Fruit fly (Drosophila melanogaster) whole organism, embryonic: ENCODE data around the gene dbr.

Source experiments
- Aef1 ChIP-seq: fragments of 200-800 bp; sonication (Bioruptor generic); IDR thresholded peaks from 3 replicates; pipeline ENCODE4 v1.3.6; 2022; ENCODE audit warnings: missing biosample characterization, missing genetic modification characterization
- Atf6 ChIP-seq: fragments of 200-800 bp; sonication (Bioruptor generic); IDR thresholded peaks from 2 replicates; pipeline ENCODE4 v1.3.6; 2022; ENCODE audit warnings: missing biosample characterization, missing genetic modification characterization
- CG11085 ChIP-seq: fragments of 200-800 bp; sonication (Bioruptor generic); IDR thresholded peaks from 2 replicates; pipeline ENCODE4 v1.3.6; 2022; ENCODE audit warnings: missing biosample characterization, missing genetic modification characterization
- CG11456 ChIP-seq: fragments of 200-800 bp; sonication (Bioruptor generic); IDR thresholded peaks from 3 replicates; pipeline ENCODE4 v1.3.6; 2022; ENCODE audit warnings: missing biosample characterization, missing genetic modification characterization
- CG12391 ChIP-seq: fragments of 200-800 bp; sonication (Bioruptor generic); optimal IDR thresholded peaks from 3 replicates; lab custom pipeline; 2018; ENCODE audit warnings: missing biosample characterization, mild to moderate bottlenecking, missing genetic modification characterization, moderate library complexity
- CG13123 ChIP-seq: fragments of 200-800 bp; sonication (Bioruptor generic); optimal IDR thresholded peaks from 2 replicates; lab custom pipeline; 2016; ENCODE audit warnings: missing biosample characterization, missing genetic modification characterization
- CG13424 ChIP-seq: fragments of 200-800 bp; sonication (Bioruptor generic); optimal IDR thresholded peaks from 2 replicates; lab custom pipeline; 2019; ENCODE audit warnings: missing biosample characterization, mild to moderate bottlenecking, missing genetic modification characterization, moderate library complexity
- CG14710 ChIP-seq: fragments of 200-800 bp; sonication (Bioruptor generic); optimal IDR thresholded peaks from 3 replicates; lab custom pipeline; 2019; ENCODE audit warnings: missing biosample characterization, mild to moderate bottlenecking, missing genetic modification characterization, moderate library complexity
- CG15479 ChIP-seq: fragments of 200-800 bp; sonication (Bioruptor generic); optimal IDR thresholded peaks from 3 replicates; lab custom pipeline; 2019; ENCODE audit warnings: missing biosample characterization, mild to moderate bottlenecking, missing genetic modification characterization, moderate library complexity
- CG18011 ChIP-seq: fragments of 200-800 bp; sonication (Bioruptor generic); optimal IDR thresholded peaks from 2 replicates; lab custom pipeline; 2017; ENCODE audit warnings: missing biosample characterization, missing genetic modification characterization, mild to moderate bottlenecking, moderate library complexity, missing genotype
- CG2129 ChIP-seq: fragments of 200-800 bp; sonication (Bioruptor generic); IDR thresholded peaks from 2 replicates; pipeline ENCODE4 v1.3.6; 2022; ENCODE audit warnings: missing biosample characterization, missing genetic modification characterization; ENCODE audit not compliant: partially characterized antibody
- CG33557 ChIP-seq: fragments of 200-800 bp; sonication (Bioruptor generic); optimal IDR thresholded peaks from 2 replicates; lab custom pipeline; 2019; ENCODE audit warnings: missing biosample characterization, mild to moderate bottlenecking, missing genetic modification characterization, moderate library complexity
- CG34224 ChIP-seq: fragments of 200-800 bp; sonication (Bioruptor generic); IDR thresholded peaks from 3 replicates; pipeline ENCODE4 v1.3.6; 2022; ENCODE audit warnings: missing biosample characterization, missing genetic modification characterization; ENCODE audit not compliant: partially characterized antibody
- CG34422 ChIP-seq: fragments of 200-800 bp; sonication (Bioruptor generic); IDR thresholded peaks from 3 replicates; pipeline ENCODE4 v1.3.6; 2022; ENCODE audit warnings: missing biosample characterization, missing genetic modification characterization
- CG3847 ChIP-seq: fragments of 200-800 bp; sonication (Bioruptor generic); IDR thresholded peaks from 2 replicates; pipeline ENCODE4 v1.3.6; 2022; ENCODE audit warnings: missing biosample characterization, missing genetic modification characterization
- CG43689 ChIP-seq: fragments of 200-800 bp; sonication (Bioruptor generic); IDR thresholded peaks from 2 replicates; pipeline ENCODE4 v1.3.6; 2022; ENCODE audit warnings: missing biosample characterization, missing genetic modification characterization
- CG6689 ChIP-seq: fragments of 200-800 bp; sonication (Bioruptor generic); IDR thresholded peaks from 2 replicates; pipeline ENCODE4 v1.3.6; 2022; ENCODE audit warnings: missing biosample characterization, missing genetic modification characterization
- CG6765 ChIP-seq: fragments of 200-800 bp; sonication (Bioruptor generic); optimal IDR thresholded peaks from 3 replicates; lab custom pipeline; 2017; ENCODE audit warnings: missing biosample characterization, mild to moderate bottlenecking, missing genetic modification characterization
- CG7745 ChIP-seq: fragments of 200-800 bp; sonication (Bioruptor generic); optimal IDR thresholded peaks from 2 replicates; lab custom pipeline; 2018; ENCODE audit warnings: missing biosample characterization, mild to moderate bottlenecking, missing genetic modification characterization, moderate library complexity
- CG7987 ChIP-seq: fragments of 200-800 bp; sonication (Bioruptor generic); optimal IDR thresholded peaks from 2 replicates; lab custom pipeline; 2018; ENCODE audit warnings: missing biosample characterization, mild to moderate bottlenecking, missing genetic modification characterization, moderate library complexity
- CG8359 ChIP-seq: fragments of 200-800 bp; sonication (Bioruptor generic); optimal IDR thresholded peaks from 2 replicates; lab custom pipeline; 2017; ENCODE audit warnings: missing biosample characterization, mild to moderate bottlenecking, missing genetic modification characterization, borderline replicate concordance
- Chrac-16 ChIP-seq: fragments of 200-800 bp; sonication (Bioruptor generic); optimal IDR thresholded peaks from 3 replicates; lab custom pipeline; 2016; ENCODE audit warnings: missing biosample characterization, missing genetic modification characterization
- D ChIP-seq, 2 experiments: fragments of 200-800 bp in 1 of 2; fragments of >200 bp in 1 of 2; sonication (Bioruptor generic) in 1 of 2; optimal IDR thresholded peaks; 2 replicates in 1 of 2; 3 replicates in 1 of 2; lab custom pipeline; 2017; ENCODE audit warnings: mild to moderate bottlenecking in 1 of 2, missing biosample characterization in 1 of 2, missing genetic modification characterization in 1 of 2, missing genetic modification reagents in 1 of 2
- Dip3 ChIP-seq: fragments of 200-800 bp; sonication (Bioruptor generic); optimal IDR thresholded peaks from 3 replicates; lab custom pipeline; 2016; ENCODE audit warnings: missing biosample characterization, missing genetic modification characterization
- H2.0 ChIP-seq: fragments of 200-800 bp; sonication (Bioruptor generic); IDR thresholded peaks from 2 replicates; pipeline ENCODE4 v1.3.6; 2022; ENCODE audit warnings: missing biosample characterization, missing genetic modification characterization
- Hr3 ChIP-seq: fragments of 200-800 bp; sonication (Bioruptor generic); optimal IDR thresholded peaks from 3 replicates; lab custom pipeline; 2016; ENCODE audit warnings: missing biosample characterization, missing genetic modification characterization
- Hr39 ChIP-seq: fragments of >200 bp; optimal IDR thresholded peaks from 2 replicates; lab custom pipeline; 2017
- Lpt ChIP-seq: fragments of >200 bp; optimal IDR thresholded peaks from 2 replicates; lab custom pipeline; 2018; ENCODE audit warnings: missing biosample characterization, missing genetic modification characterization
- Nf-YC ChIP-seq: fragments of 200-800 bp; optimal IDR thresholded peaks from 3 replicates; lab custom pipeline; 2019; ENCODE audit warnings: missing biosample characterization, mild to moderate bottlenecking, missing genetic modification characterization, moderate library complexity
- Side ChIP-seq: fragments of 200-800 bp; sonication (Bioruptor generic); optimal IDR thresholded peaks from 2 replicates; lab custom pipeline; 2016; ENCODE audit warnings: missing biosample characterization, missing genetic modification characterization
- Ssrp ChIP-seq: fragments of 200-800 bp; sonication (Bioruptor generic); optimal IDR thresholded peaks from 2 replicates; lab custom pipeline; 2018; ENCODE audit warnings: missing biosample characterization, mild to moderate bottlenecking, missing genetic modification characterization, moderate library complexity
- Usf ChIP-seq: fragments of 200-800 bp; sonication (Bioruptor generic); optimal IDR thresholded peaks from 2 replicates; lab custom pipeline; 2017; ENCODE audit warnings: missing genotype, missing biosample characterization, missing genetic modification characterization
- Xrp1 ChIP-seq: fragments of 200-800 bp; sonication (Bioruptor generic); IDR thresholded peaks from 2 replicates; pipeline ENCODE4 v1.3.6; 2022; ENCODE audit warnings: missing biosample characterization, missing genetic modification characterization
- bigmax ChIP-seq: fragments of 200-800 bp; sonication (Bioruptor generic); optimal IDR thresholded peaks from 2 replicates; lab custom pipeline; 2018; ENCODE audit warnings: missing biosample characterization, mild to moderate bottlenecking, missing genetic modification characterization
- btn ChIP-seq: fragments of 200-800 bp; sonication (Bioruptor generic); optimal IDR thresholded peaks from 2 replicates; lab custom pipeline; 2016; ENCODE audit warnings: missing biosample characterization, missing genetic modification characterization
- croc ChIP-seq: fragments of 200-800 bp; sonication (Bioruptor generic); conservative IDR thresholded peaks from 3 replicates; pipeline ENCODE4 v1.3.6; 2022; ENCODE audit warnings: missing biosample characterization, missing genetic modification characterization
- crol ChIP-seq: fragments of 200-800 bp; sonication (Bioruptor generic); IDR thresholded peaks from 2 replicates; pipeline ENCODE4 v1.3.6; 2022; ENCODE audit warnings: missing biosample characterization, missing genetic modification characterization
- en ChIP-seq: fragments of 200-800 bp; sonication (Bioruptor generic); optimal IDR thresholded peaks from 2 replicates; lab custom pipeline; 2016; ENCODE audit warnings: missing biosample characterization, missing genetic modification characterization
- grau ChIP-seq: fragments of 200-800 bp; optimal IDR thresholded peaks from 3 replicates; lab custom pipeline; 2019; ENCODE audit warnings: missing biosample characterization, mild to moderate bottlenecking, missing genetic modification characterization, moderate library complexity
- lov ChIP-seq, 2 experiments: fragments of 200-800 bp in 1 of 2; fragments of >200 bp in 1 of 2; sonication (Bioruptor generic) in 1 of 2; IDR thresholded peaks in 1 of 2; optimal IDR thresholded peaks in 1 of 2; 2 replicates in 1 of 2; 3 replicates in 1 of 2; pipeline versions ENCODE4 v1.3.6 to Lab custom; 2017 to 2022; ENCODE audit warnings: missing biosample characterization in 1 of 2, missing genetic modification characterization in 1 of 2
- mld ChIP-seq: fragments of 200-800 bp; sonication (Bioruptor generic); IDR thresholded peaks from 3 replicates; pipeline ENCODE4 v1.3.6; 2022; ENCODE audit warnings: missing biosample characterization, missing genetic modification characterization; ENCODE audit not compliant: partially characterized antibody
- nau ChIP-seq: fragments of 200-800 bp; sonication (Bioruptor generic); optimal IDR thresholded peaks from 3 replicates; lab custom pipeline; 2017; ENCODE audit warnings: missing biosample characterization, mild to moderate bottlenecking, missing genetic modification characterization, missing genetic modification reagents
- otp ChIP-seq: fragments of 200-800 bp; sonication (Bioruptor generic); IDR thresholded peaks from 3 replicates; pipeline ENCODE4, ENCODE4 v1.3.6; 2022; ENCODE audit warnings: missing biosample characterization, missing genetic modification characterization
- schlank ChIP-seq: fragments of 200-800 bp; sonication (Bioruptor generic); optimal IDR thresholded peaks from 2 replicates; lab custom pipeline; 2018; ENCODE audit warnings: missing biosample characterization, mild to moderate bottlenecking, missing genetic modification characterization
- seq ChIP-seq: fragments of 200-800 bp; sonication (Bioruptor generic); IDR thresholded peaks from 2 replicates; pipeline ENCODE4 v1.3.6; 2022; ENCODE audit warnings: missing biosample characterization, missing genetic modification characterization
- sisA ChIP-seq: fragments of 200-800 bp; sonication (Bioruptor generic); IDR thresholded peaks from 2 replicates; pipeline ENCODE4 v1.3.6; 2022; ENCODE audit warnings: missing biosample characterization, missing genetic modification characterization
- sr ChIP-seq: fragments of 200-800 bp; sonication (Bioruptor generic); IDR thresholded peaks from 3 replicates; pipeline ENCODE4 v1.3.6; 2022; ENCODE audit warnings: missing biosample characterization, missing genetic modification characterization
- toy ChIP-seq: fragments of 200-800 bp; sonication (Bioruptor generic); IDR thresholded peaks from 2 replicates; pipeline ENCODE4 v1.3.6; 2022; ENCODE audit warnings: missing biosample characterization, missing genetic modification characterization
- unc-4 ChIP-seq: fragments of 200-800 bp; sonication (Bioruptor generic); IDR thresholded peaks from 2 replicates; pipeline ENCODE4 v1.3.6; 2022; ENCODE audit warnings: missing biosample characterization, missing genetic modification characterization; ENCODE audit not compliant: partially characterized antibody
- zfh2 ChIP-seq: fragments of 200-800 bp; sonication (Bioruptor generic); optimal IDR thresholded peaks from 2 replicates; lab custom pipeline; 2016; ENCODE audit warnings: missing biosample characterization, missing genetic modification characterization

Gene dbr

dm6 chr2L:87255-87723 is 21.0 kb downstream of the dbr start, which contains the start of gene net (continued):
- TF ChIP-seq CG7987 (GFP tag; lab: Kevin White, UChicago) = no peak
- TF ChIP-seq toy (GFP tag; lab: Robert Waterston, UW) = no peak
- no peak for TF ChIP-seq Side (GFP tag; lab: Kevin White, UChicago)
- TF ChIP-seq crol (GFP tag; lab: Robert Waterston, UW) = no peak
- TF ChIP-seq CG14710 = peak; percentile 58
- no peak for TF ChIP-seq CG8359 (GFP tag; lab: Kevin White, UChicago)
- TF ChIP-seq Hr3 = peak; percentile 47
- TF ChIP-seq Xrp1 (GFP tag; lab: Robert Waterston, UW) = peak; percentile 69
- no peak for TF ChIP-seq lov (optimal IDR thresholded peaks at IDR 0.05; lab: Kevin White, UChicago)
- 0 out of 3 replicates have a peak, but pooled peaks have one; percentile 61 for TF ChIP-seq lov (GFP tag; IDR thresholded peaks at IDR 0.05; lab: Robert Waterston, UW)
- TF ChIP-seq CG43689 (GFP tag; lab: Robert Waterston, UW) = peak; percentile 32; the same call in 1 of the 2 replicates
- peak; percentile 62 for TF ChIP-seq schlank (tag; lab: Kevin White, UChicago)
- TF ChIP-seq CG2129 (GFP tag; lab: Robert Waterston, UW) = no peak
- TF ChIP-seq CG11456 (GFP tag; lab: Robert Waterston, UW) = no peak
- no peak for TF ChIP-seq bigmax (GFP tag; lab: Kevin White, UChicago)
- peak; percentile 77 for TF ChIP-seq nau (GFP tag; lab: Kevin White, UChicago)
- TF ChIP-seq en = no peak
- TF ChIP-seq otp (GFP tag; lab: Robert Waterston, UW) = no peak
- TF ChIP-seq CG34422 = no peak; the same call in 2 of the 3 replicates
- no peak; the same call in 1 of the 2 replicates for TF ChIP-seq CG3847 (GFP tag; lab: Robert Waterston, UW)
- no peak for TF ChIP-seq Usf (GFP tag; lab: Kevin White, UChicago)
- no peak for TF ChIP-seq CG7745 (tag; lab: Kevin White, UChicago)
- TF ChIP-seq Dip3 (GFP tag; lab: Kevin White, UChicago) = no peak
- no peak for TF ChIP-seq CG15479 (GFP tag; lab: Kevin White, UChicago)
- TF ChIP-seq croc (GFP tag; lab: Robert Waterston, UW) = peak; percentile 32; the same call in 2 of the 3 replicates
- TF ChIP-seq CG6689 = 0 out of 2 replicates have a peak, but pooled peaks have one; percentile 35
- peak; percentile 81 for TF ChIP-seq Nf-YC (tag; lab: Kevin White, UChicago)
- TF ChIP-seq mld = no peak
- TF ChIP-seq sr (GFP tag; lab: Robert Waterston, UW) = no peak
- peak; percentile 37 for TF ChIP-seq Chrac-16
- no peak for TF ChIP-seq H2.0
- TF ChIP-seq grau (tag; lab: Kevin White, UChicago) = peak; percentile 87
- TF ChIP-seq CG33557 = peak; percentile 73
- TF ChIP-seq Atf6 (GFP tag; lab: Robert Waterston, UW) = peak; percentile 51; the same call in 1 of the 2 replicates
- no peak for TF ChIP-seq Lpt (GFP tag; lab: Kevin White, UChicago)
- no peak for TF ChIP-seq CG34224 (GFP tag; lab: Robert Waterston, UW)
- no peak for TF ChIP-seq CG11085 (GFP tag; lab: Robert Waterston, UW)
- no peak for TF ChIP-seq zfh2 (GFP tag; lab: Kevin White, UChicago)
- TF ChIP-seq CG13123 (GFP tag; lab: Kevin White, UChicago) = no peak
- TF ChIP-seq D (optimal IDR thresholded peaks at IDR 0.05; lab: Kevin White, UChicago) = no peak
- TF ChIP-seq D (GFP tag; optimal IDR thresholded peaks at IDR 0.05; lab: Kevin White, UChicago) = peak; percentile 11
- TF ChIP-seq Ssrp (tag; lab: Kevin White, UChicago) = peak; percentile 30
- TF ChIP-seq CG6765 (GFP tag; lab: Kevin White, UChicago) = peak; percentile 61
- TF ChIP-seq CG18011 = no peak
- no peak for TF ChIP-seq seq
- no peak for TF ChIP-seq Aef1 (GFP tag; lab: Robert Waterston, UW)
- TF ChIP-seq sisA (GFP tag; lab: Robert Waterston, UW) = no peak
- TF ChIP-seq btn = no peak
- peak; percentile 82 for TF ChIP-seq CG12391
- no peak for TF ChIP-seq Hr39 (lab: Kevin White, UChicago)
- peak; percentile 85 for TF ChIP-seq CG13424
- TF ChIP-seq unc-4 (GFP tag; lab: Robert Waterston, UW) = no peak
